Worm (Caenorhabditis elegans) whole organism, midembryonic: ENCODE measurements around the gene ncx-6.

Experiments
- T22C8.4 ChIP-seq: fragments of 200-800 bp; sonication (Bioruptor generic); IDR thresholded peaks from 2 replicates; pipeline ENCODE4 v1.3.6; 2022; ENCODE audit warnings: missing genetic modification characterization, missing compliant biosample characterization
- cog-1 ChIP-seq: sonication (generic microtip); optimal IDR thresholded peaks from 2 replicates; lab custom pipeline; 2016; ENCODE audit warnings: missing genetic modification characterization, missing compliant biosample characterization
- flt-1 ChIP-seq: fragments of 200-800 bp; sonication (Bioruptor generic); IDR thresholded peaks from 2 replicates; pipeline ENCODE4 v1.3.6; 2022; ENCODE audit warnings: missing genetic modification characterization, missing compliant biosample characterization
- klf-2 ChIP-seq: fragments of 200-800 bp; sonication (Bioruptor generic); conservative IDR thresholded peaks from 2 replicates; pipeline ENCODE4 v1.3.6; 2022; ENCODE audit warnings: missing genetic modification reagents, missing genetic modification characterization, missing compliant biosample characterization
- med-1 ChIP-seq: sonication (generic microtip); optimal IDR thresholded peaks from 2 replicates; lab custom pipeline; 2017; ENCODE audit warnings: missing genetic modification characterization, mild to moderate bottlenecking, missing compliant biosample characterization, antibody characterized with exemption, missing genetic modification reagents; ENCODE audit not compliant: insufficient read depth
- ref-1 ChIP-seq: fragments of 200-800 bp; sonication (Bioruptor generic); conservative IDR thresholded peaks from 2 replicates; pipeline ENCODE4 v1.3.6; 2022; ENCODE audit warnings: missing genetic modification reagents, missing genetic modification characterization, missing compliant biosample characterization
- tab-1 ChIP-seq: fragments of 200-800 bp; sonication (Bioruptor generic); IDR thresholded peaks from 2 replicates; pipeline ENCODE4 v1.3.6; 2022; ENCODE audit warnings: missing genetic modification characterization, missing compliant biosample characterization
- ztf-23 ChIP-seq: fragments of 200-800 bp; sonication (Bioruptor generic); IDR thresholded peaks from 2 replicates; pipeline ENCODE4 v1.3.6; 2022; ENCODE audit warnings: missing genetic modification reagents, missing genetic modification characterization, missing compliant biosample characterization
- ztf-29 ChIP-seq: fragments of 200-800 bp; sonication (Bioruptor generic); IDR thresholded peaks from 2 replicates; pipeline ENCODE4 v1.3.6; 2022; ENCODE audit warnings: missing genetic modification reagents, missing genetic modification characterization, missing compliant biosample characterization

DNA sequence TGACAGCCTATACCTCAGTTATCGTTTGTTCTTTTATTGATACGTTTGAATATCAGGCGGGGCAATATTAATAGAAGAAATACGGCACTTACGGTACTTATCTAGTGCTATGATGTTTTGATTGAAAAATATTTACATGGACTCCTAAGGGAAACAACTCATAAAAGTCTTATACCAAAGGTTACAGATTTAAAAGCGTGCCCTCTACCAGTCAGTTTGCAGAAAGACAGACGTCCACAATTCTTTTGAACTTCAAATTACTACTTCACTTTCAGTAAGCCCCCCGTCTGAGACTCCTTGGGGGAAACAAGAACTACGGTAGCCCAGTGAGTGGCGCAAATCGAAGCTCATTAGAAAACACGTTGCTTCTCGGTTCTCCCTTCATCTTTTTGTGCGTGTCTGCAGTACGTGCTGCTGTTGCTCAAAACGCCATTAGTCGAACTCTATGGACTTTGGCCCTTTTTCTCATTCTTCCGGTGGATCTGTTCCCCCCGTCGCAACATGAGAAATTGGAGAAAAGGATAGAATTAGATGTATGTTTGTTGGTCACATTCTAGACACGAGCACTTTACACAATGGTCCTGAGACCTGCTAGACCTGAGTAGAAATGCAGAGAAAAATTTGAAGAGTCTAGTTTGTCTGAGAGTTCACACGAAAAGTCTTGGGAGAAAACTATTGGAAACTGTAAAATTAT, 51.3 kb downstream of the ncx-6 start:
- TF ChIP-seq flt-1 (no peak), cog-1 (tag; lab: Kevin White, UChicago) (no peak), med-1 (GFP tag; lab: Kevin White, UChicago) (no peak), ref-1 (GFP tag; lab: Robert Waterston, UW) (no peak), ztf-29 (GFP tag; lab: Robert Waterston, UW) (no peak), tab-1 (GFP tag; lab: Robert Waterston, UW) (no peak), klf-2 (GFP tag; lab: Robert Waterston, UW) (no peak), ztf-23 (no peak), T22C8.4 (GFP tag; lab: Robert Waterston, UW) (no peak)
